Worm (Caenorhabditis elegans): Measurements from ENCODE around the gene acr-14.

acr-14 gene

ce11 chrII:8199803-8200202 lies 22.8 kb upstream of the acr-14 start:
- TF ChIP-seq nhr-85 (tag) (peak; percentile 30), elt-3 (tag; optimal IDR thresholded peaks at IDR 0.05) (peak in 1 of 6 experiments; percentile 27), blmp-1 (tag; optimal IDR thresholded peaks at IDR 0.05) (peak; percentile 100), nhr-20 (tag; optimal IDR thresholded peaks at IDR 0.05) (no peak), lin-14 (GFP tag; optimal IDR thresholded peaks at IDR 0.05) (peak; percentile 34)

- no peak for TF ChIP-seq unc-98 (GFP tag; IDR thresholded peaks at IDR 0.05)
- no peak for TF ChIP-seq ama-1 (optimal IDR thresholded peaks at IDR 0.05)
- no peak for TF ChIP-seq fkh-4 (tag; optimal IDR thresholded peaks at IDR 0.05; ENCODE audit: borderline replicate concordance)
- TF ChIP-seq nhr-71 (tag; optimal IDR thresholded peaks at IDR 0.05), result no peak
- TF ChIP-seq nhr-19 (GFP tag; conservative IDR thresholded peaks at IDR 0.05), result no peak
- no peak for TF ChIP-seq egl-13 (tag; optimal IDR thresholded peaks at IDR 0.05)
- no peak for TF ChIP-seq aha-1 (tag; optimal IDR thresholded peaks at IDR 0.05)
- no peak for TF ChIP-seq C34B4.2 (tag; optimal IDR thresholded peaks at IDR 0.05)
- no peak for TF ChIP-seq efl-1 (optimal IDR thresholded peaks at IDR 0.05)
- TF ChIP-seq efl-1 (GFP tag; optimal IDR thresholded peaks at IDR 0.05 in 1 of 2), result no peak
Observed at ce11 chrII:8198503-8198902, 21.5 kb upstream of the acr-14 start, which contains the start of gene qua-1. Gene qua-1, plus strand, starts transcription at chrII:8198803.

ce11 chrII:8193922-8194321 lies 16.9 kb upstream of the acr-14 start:
- peak; percentile 96 for TF ChIP-seq blmp-1 (tag; optimal IDR thresholded peaks at IDR 0.05)
- TF ChIP-seq ceh-90 (tag; optimal IDR thresholded peaks at IDR 0.05), result no peak

- no peak for TF ChIP-seq mab-9 (GFP tag; IDR thresholded peaks at IDR 0.05)
- no peak for TF ChIP-seq mdl-1 (tag; optimal IDR thresholded peaks at IDR 0.05)
- TF ChIP-seq pqm-1 (tag; optimal IDR thresholded peaks at IDR 0.05), result no peak
- TF ChIP-seq egl-27 (tag; optimal IDR thresholded peaks at IDR 0.05), result no peak
- no peak for TF ChIP-seq nhr-85 (tag)
- no peak for TF ChIP-seq vab-15 (tag; optimal IDR thresholded peaks at IDR 0.05)
- no peak for TF ChIP-seq lin-14 (GFP tag; optimal IDR thresholded peaks at IDR 0.05)
- TF ChIP-seq unc-30 (tag; optimal IDR thresholded peaks at IDR 0.05), result no peak
- TF ChIP-seq dsc-1 (tag; optimal IDR thresholded peaks at IDR 0.05), result no peak
- TF ChIP-seq sptf-1 (tag; optimal IDR thresholded peaks at IDR 0.05), result no peak
- no peak for TF ChIP-seq ces-1 (GFP tag; optimal IDR thresholded peaks at IDR 0.05)
- no peak for TF ChIP-seq mef-2 (tag; optimal IDR thresholded peaks at IDR 0.05)
- no peak for TF ChIP-seq pax-3 (tag; optimal IDR thresholded peaks at IDR 0.05)
- no peak for TF ChIP-seq snu-23 (GFP tag; optimal IDR thresholded peaks at IDR 0.05)
- TF ChIP-seq tlp-1 (tag; optimal IDR thresholded peaks at IDR 0.05), result no peak
- TF ChIP-seq swsn-7 (tag; optimal IDR thresholded peaks at IDR 0.05), result no peak
- no peak for TF ChIP-seq fos-1 (tag; optimal IDR thresholded peaks at IDR 0.05)
- no peak for TF ChIP-seq ztf-4 (tag; optimal IDR thresholded peaks at IDR 0.05)
Observed at ce11 chrII:8193126-8193525, 16.1 kb upstream of the acr-14 start, which contains the start of gene T05C12.9. Gene T05C12.9, minus strand, starts transcription at chrII:8193226.

ce11 chrII:8190455-8190854 lies 13.5 kb upstream of the acr-14 start, which contains the start of gene T05C12.8:
Gene T05C12.8, minus strand, starts transcription at chrII:8190555.
- no peak for TF ChIP-seq nhr-12 (tag; optimal IDR thresholded peaks at IDR 0.05)
- no peak for TF ChIP-seq ztf-11 (tag; optimal IDR thresholded peaks at IDR 0.05)
- peak; percentile 85 for TF ChIP-seq fkh-8 (tag; optimal IDR thresholded peaks at IDR 0.05)
- no peak for TF ChIP-seq unc-98 (GFP tag; IDR thresholded peaks at IDR 0.05)
- no peak for TF ChIP-seq tlp-1 (tag; optimal IDR thresholded peaks at IDR 0.05)

- peak in 1 of 2 experiments; percentile 1 for TF ChIP-seq lin-35 (GFP tag; optimal IDR thresholded peaks at IDR 0.05)
- TF ChIP-seq nhr-85 (tag), result peak; percentile 53
- no peak for TF ChIP-seq elt-3 (tag; optimal IDR thresholded peaks at IDR 0.05)
- no peak for TF ChIP-seq unc-130 (tag; optimal IDR thresholded peaks at IDR 0.05)
- TF ChIP-seq lir-3 (tag; optimal IDR thresholded peaks at IDR 0.05; ENCODE audit: poor library complexity), result no peak
- no peak for TF ChIP-seq nhr-47 (tag; optimal IDR thresholded peaks at IDR 0.05)
- peak; percentile 5 for TF ChIP-seq aly-2 (tag; optimal IDR thresholded peaks at IDR 0.05)
Observed at ce11 chrII:8187516-8187915, 10.5 kb upstream of the acr-14 start.
